Worm (Caenorhabditis elegans) whole organism, late embryonic: Measurements from ENCODE around the gene nspg-12.

Experiments used
- C08G9.2 ChIP-seq: sonication (generic microtip); optimal IDR thresholded peaks from 2 replicates; lab custom pipeline; 2016; ENCODE audit warnings: mild to moderate bottlenecking, missing genetic modification characterization, moderate library complexity, missing compliant biosample characterization
- C38D4.7 ChIP-seq: fragments of 200-800 bp; sonication (Bioruptor generic); optimal IDR thresholded peaks from 2 replicates; lab custom pipeline; 2018; ENCODE audit warnings: mild to moderate bottlenecking, missing genetic modification characterization, moderate library complexity, missing compliant biosample characterization
- F13H6.1 ChIP-seq: sonication (generic microtip); optimal IDR thresholded peaks from 2 replicates; lab custom pipeline; 2016; ENCODE audit warnings: missing genetic modification characterization, missing compliant biosample characterization
- T23F11.4 ChIP-seq: fragments of 200-800 bp; sonication (Bioruptor generic); optimal IDR thresholded peaks from 2 replicates; lab custom pipeline; 2018; ENCODE audit warnings: mild to moderate bottlenecking, missing genetic modification characterization, missing compliant biosample characterization
- Y22D7AL.16 ChIP-seq: sonication (generic microtip); optimal IDR thresholded peaks from 2 replicates; lab custom pipeline; 2016; ENCODE audit warnings: missing genetic modification characterization, missing compliant biosample characterization
- ama-1 ChIP-seq: fragments of 150-350 bp; optimal IDR thresholded peaks from 2 replicates; lab custom pipeline; 2014
- ceh-14 ChIP-seq: sonication (generic microtip); optimal IDR thresholded peaks from 2 replicates; lab custom pipeline; 2016; ENCODE audit warnings: missing genotype, missing genetic modification characterization, missing compliant biosample characterization
- ceh-18 ChIP-seq: sonication (generic microtip); optimal IDR thresholded peaks from 2 replicates; lab custom pipeline; 2016; ENCODE audit warnings: missing genetic modification characterization, missing compliant biosample characterization
- ceh-19 ChIP-seq: fragments of 200-800 bp; sonication (Bioruptor generic); optimal IDR thresholded peaks from 2 replicates; lab custom pipeline; 2018; ENCODE audit warnings: mild to moderate bottlenecking, missing genetic modification characterization, missing compliant biosample characterization
- ceh-22 ChIP-seq: sonication (generic microtip); optimal IDR thresholded peaks from 2 replicates; lab custom pipeline; 2017; ENCODE audit warnings: missing biosample characterization, missing genetic modification characterization
- ceh-24 ChIP-seq: sonication (generic microtip); optimal IDR thresholded peaks from 2 replicates; lab custom pipeline; 2016; ENCODE audit warnings: mild to moderate bottlenecking, missing genetic modification characterization, missing compliant biosample characterization
- ceh-6 ChIP-seq: fragments of 200-800 bp; sonication (Bioruptor generic); optimal IDR thresholded peaks from 2 replicates; lab custom pipeline; 2018; ENCODE audit warnings: mild to moderate bottlenecking, missing genetic modification characterization, missing compliant biosample characterization
- che-1 ChIP-seq: sonication (generic microtip); optimal IDR thresholded peaks from 2 replicates; lab custom pipeline; 2016; ENCODE audit warnings: mild to moderate bottlenecking, missing genetic modification characterization, missing compliant biosample characterization
- dmd-4 ChIP-seq: sonication (generic microtip); optimal IDR thresholded peaks from 2 replicates; lab custom pipeline; 2016; ENCODE audit warnings: borderline replicate concordance, missing genetic modification characterization, missing compliant biosample characterization
- dve-1 ChIP-seq: sonication (generic microtip); optimal IDR thresholded peaks from 2 replicates; lab custom pipeline; 2017; ENCODE audit warnings: antibody characterized with exemption, mild to moderate bottlenecking, missing genetic modification characterization, missing compliant biosample characterization
- elt-2 ChIP-seq: sonication (generic microtip); optimal IDR thresholded peaks from 2 replicates; lab custom pipeline; 2016; ENCODE audit warnings: missing genetic modification reagents, missing genetic modification characterization, missing compliant biosample characterization
- elt-4 ChIP-seq: sonication (generic microtip); optimal IDR thresholded peaks from 2 replicates; lab custom pipeline; 2016; ENCODE audit warnings: missing genetic modification characterization, missing compliant biosample characterization
- fkh-10 ChIP-seq: fragments of 150-350 bp; optimal IDR thresholded peaks from 2 replicates; lab custom pipeline; 2014; ENCODE audit warnings: missing biosample characterization, missing genetic modification reagents, missing genetic modification characterization
- fkh-6 ChIP-seq: sonication (generic microtip); optimal IDR thresholded peaks from 2 replicates; lab custom pipeline; 2016; ENCODE audit warnings: missing genetic modification characterization, missing compliant biosample characterization
- hlh-15 ChIP-seq: sonication (generic microtip); optimal IDR thresholded peaks from 2 replicates; lab custom pipeline; 2016; ENCODE audit warnings: missing genetic modification characterization, missing compliant biosample characterization
- hlh-6 ChIP-seq: sonication (generic microtip); optimal IDR thresholded peaks from 2 replicates; lab custom pipeline; 2016; ENCODE audit warnings: missing genotype, missing genetic modification characterization, missing compliant biosample characterization
- hlh-8 ChIP-seq: sonication (generic microtip); optimal IDR thresholded peaks from 2 replicates; lab custom pipeline; 2016; ENCODE audit warnings: missing genotype, missing genetic modification characterization, missing compliant biosample characterization
- lim-6 ChIP-seq: sonication (generic microtip); optimal IDR thresholded peaks from 2 replicates; lab custom pipeline; 2016; ENCODE audit warnings: missing genetic modification characterization, missing compliant biosample characterization
- nhr-11 ChIP-seq: fragments of 150-350 bp; optimal IDR thresholded peaks from 2 replicates; lab custom pipeline; 2014; ENCODE audit warnings: missing biosample characterization, missing genetic modification characterization
- pag-3 ChIP-seq: sonication (generic microtip); optimal IDR thresholded peaks from 2 replicates; lab custom pipeline; 2016; ENCODE audit warnings: missing compliant biosample characterization, missing genetic modification characterization, borderline replicate concordance
- pax-1 ChIP-seq: fragments of 150-350 bp; optimal IDR thresholded peaks from 2 replicates; lab custom pipeline; 2014; ENCODE audit warnings: missing biosample characterization, missing genetic modification characterization
- pha-4 ChIP-seq: fragments of 150-350 bp; optimal IDR thresholded peaks from 2 replicates; lab custom pipeline; 2018; ENCODE audit warnings: missing biosample characterization, missing genetic modification reagents, missing genetic modification characterization
- pqm-1 ChIP-seq: sonication (generic microtip); optimal IDR thresholded peaks from 2 replicates; lab custom pipeline; 2016; ENCODE audit warnings: missing genetic modification characterization, missing compliant biosample characterization
- pros-1 ChIP-seq: fragments of 150-350 bp; optimal IDR thresholded peaks from 2 replicates; lab custom pipeline; 2014; ENCODE audit warnings: missing biosample characterization, missing genetic modification reagents, missing genetic modification characterization
- ref-2 ChIP-seq: sonication (generic microtip); optimal IDR thresholded peaks from 2 replicates; lab custom pipeline; 2016; ENCODE audit warnings: missing genetic modification characterization, missing compliant biosample characterization
- sox-2 ChIP-seq: fragments of 200-800 bp; sonication (Bioruptor generic); IDR thresholded peaks from 2 replicates; pipeline ENCODE4 v1.3.6; 2022; ENCODE audit warnings: missing genetic modification reagents, missing genetic modification characterization, missing compliant biosample characterization
- syd-9 ChIP-seq: sonication (generic microtip); optimal IDR thresholded peaks from 2 replicates; lab custom pipeline; 2016; ENCODE audit warnings: mild to moderate bottlenecking, missing genetic modification characterization, moderate library complexity, missing compliant biosample characterization
- tbx-2 ChIP-seq: sonication (generic microtip); optimal IDR thresholded peaks from 2 replicates; lab custom pipeline; 2016; ENCODE audit warnings: missing genetic modification characterization, missing compliant biosample characterization
- ttx-3 ChIP-seq: sonication (generic microtip); optimal IDR thresholded peaks from 2 replicates; lab custom pipeline; 2016; ENCODE audit warnings: missing genetic modification reagents, missing genetic modification characterization, missing compliant biosample characterization
- unc-3 ChIP-seq, 2 experiments: fragments of 200-800 bp in 1 of 2; sonication (Bioruptor generic) in 1 of 2; sonication (generic microtip) in 1 of 2; conservative IDR thresholded peaks in 1 of 2; optimal IDR thresholded peaks in 1 of 2; 2 replicates each; pipeline versions ENCODE4 v1.3.6 to Lab custom; 2016 to 2022; ENCODE audit warnings: missing compliant biosample characterization in 2 of 2, missing genetic modification characterization in 2 of 2, missing genetic modification reagents in 1 of 2
- unc-42 ChIP-seq: sonication (generic microtip); optimal IDR thresholded peaks from 2 replicates; lab custom pipeline; 2016; ENCODE audit warnings: missing genotype, missing genetic modification characterization, missing compliant biosample characterization
- unc-86 ChIP-seq: sonication (generic microtip); optimal IDR thresholded peaks from 2 replicates; lab custom pipeline; 2016; ENCODE audit warnings: missing genetic modification characterization, missing compliant biosample characterization

nspg-12 gene

ce11 chrX:5213032-5213431, 44.1 kb upstream of the nspg-12 start:
- TF ChIP-seq ceh-14 (no peak), tbx-2 (tag; lab: Kevin White, UChicago) (no peak), unc-3 (GFP tag; conservative IDR thresholded peaks at IDR 0.05; lab: Robert Waterston, UW) (no peak), unc-3 (tag; optimal IDR thresholded peaks at IDR 0.05; lab: Kevin White, UChicago) (no peak), ttx-3 (tag; lab: Kevin White, UChicago) (no peak), ceh-24 (tag; lab: Kevin White, UChicago) (no peak), hlh-8 (tag; lab: Kevin White, UChicago) (no peak), unc-42 (tag; lab: Kevin White, UChicago) (no peak), pqm-1 (no peak), fkh-6 (tag; lab: Kevin White, UChicago) (no peak)

- TF ChIP-seq elt-2 (tag; lab: Kevin White, UChicago) (peak; percentile 88), ceh-18 (tag; lab: Kevin White, UChicago) (no peak), pqm-1 (peak; percentile 29)
Observed at ce11 chrX:5213565-5213964, 43.5 kb upstream of the nspg-12 start.

ce11 chrX:5214790-5215189, 42.3 kb upstream of the nspg-12 start:
- TF ChIP-seq dve-1 (tag; lab: Kevin White, UChicago) (no peak), C08G9.2 (tag; lab: Kevin White, UChicago) (peak; percentile 26), unc-86 (tag; lab: Kevin White, UChicago) (no peak), Y22D7AL.16 (tag; lab: Kevin White, UChicago) (no peak)

ce11 chrX:5216063-5216462, 41.0 kb upstream of the nspg-12 start, which contains the start of gene hrpa-2:
Gene hrpa-2, plus strand, starts transcription at chrX:5216363.
- no peak for TF ChIP-seq ceh-19 (GFP tag; lab: Kevin White, UChicago)
- TF ChIP-seq tbx-2 (tag; lab: Kevin White, UChicago) = no peak
- TF ChIP-seq F13H6.1 (tag; lab: Kevin White, UChicago) = no peak
- TF ChIP-seq dmd-4 (tag; lab: Kevin White, UChicago) = no peak
- TF ChIP-seq ceh-6 = no peak
- TF ChIP-seq T23F11.4 = no peak
- TF ChIP-seq fkh-10 (GFP tag; lab: Kevin White, UChicago) = no peak
- no peak for TF ChIP-seq ceh-22 (tag; lab: Kevin White, UChicago)
- no peak for TF ChIP-seq C38D4.7 (GFP tag; lab: Kevin White, UChicago)
- TF ChIP-seq hlh-6 (tag; lab: Kevin White, UChicago) = no peak
- no peak for TF ChIP-seq Y22D7AL.16 (tag; lab: Kevin White, UChicago)
- TF ChIP-seq hlh-8 (tag; lab: Kevin White, UChicago) = no peak
- no peak for TF ChIP-seq C08G9.2 (tag; lab: Kevin White, UChicago)
- no peak for TF ChIP-seq sox-2 (GFP tag; lab: Robert Waterston, UW)
- no peak for TF ChIP-seq pag-3
- no peak for TF ChIP-seq pros-1
- no peak for TF ChIP-seq ama-1 (lab: Kevin White, UChicago)
- no peak for TF ChIP-seq pha-4
- no peak for TF ChIP-seq lim-6 (tag; lab: Kevin White, UChicago)

ce11 chrX:5218323-5218722, 38.8 kb upstream of the nspg-12 start:
- TF ChIP-seq ref-2 (tag; lab: Kevin White, UChicago) (no peak), che-1 (no peak), pax-1 (tag; lab: Kevin White, UChicago) (no peak), tbx-2 (tag; lab: Kevin White, UChicago) (no peak), syd-9 (tag; lab: Kevin White, UChicago) (no peak), elt-4 (tag; lab: Kevin White, UChicago) (no peak), nhr-11 (tag; lab: Kevin White, UChicago) (no peak), F13H6.1 (tag; lab: Kevin White, UChicago) (no peak), Y22D7AL.16 (tag; lab: Kevin White, UChicago) (no peak), hlh-15 (tag; lab: Kevin White, UChicago) (no peak)
